Worm (Caenorhabditis elegans) whole organism, L1 larva: Measurements from ENCODE around the gene C17C3.1.

Experiments
- aly-2 ChIP-seq: fragments of 150-350 bp; optimal IDR thresholded peaks from 2 replicates; lab custom pipeline; 2014; ENCODE audit warnings: missing biosample characterization, missing genetic modification characterization
- ces-1 ChIP-seq: fragments of 150-350 bp; optimal IDR thresholded peaks from 2 replicates; lab custom pipeline; 2014; ENCODE audit warnings: missing biosample characterization, missing genetic modification reagents, missing genetic modification characterization
- irx-1 ChIP-seq: sonication (generic microtip); optimal IDR thresholded peaks from 2 replicates; lab custom pipeline; 2016; ENCODE audit warnings: missing genetic modification characterization, missing compliant biosample characterization
- mep-1 ChIP-seq: fragments of 150-350 bp; optimal IDR thresholded peaks from 2 replicates; lab custom pipeline; 2014; ENCODE audit warnings: missing biosample characterization, missing genetic modification characterization
- nhr-12 ChIP-seq: sonication (generic microtip); optimal IDR thresholded peaks from 2 replicates; lab custom pipeline; 2017; ENCODE audit warnings: missing biosample characterization, missing genetic modification characterization
- nhr-76 ChIP-seq: sonication (generic microtip); optimal IDR thresholded peaks from 2 replicates; lab custom pipeline; 2017; ENCODE audit warnings: missing biosample characterization, missing genetic modification characterization
- nhr-77 ChIP-seq: fragments of 150-350 bp; optimal IDR thresholded peaks from 2 replicates; lab custom pipeline; 2014; ENCODE audit warnings: missing biosample characterization, missing genetic modification characterization
- nhr-90 ChIP-seq: sonication (generic microtip); optimal IDR thresholded peaks from 2 replicates; lab custom pipeline; 2016; ENCODE audit warnings: mild to moderate bottlenecking, missing genetic modification characterization, missing compliant biosample characterization; ENCODE audit not compliant: poor library complexity
- pag-3 ChIP-seq: sonication (generic microtip); optimal IDR thresholded peaks from 2 replicates; lab custom pipeline; 2017; ENCODE audit warnings: missing genetic modification characterization, mild to moderate bottlenecking, missing compliant biosample characterization, antibody characterized with exemption, borderline replicate concordance; ENCODE audit not compliant: insufficient read depth
- unc-98 ChIP-seq: fragments of 200-800 bp; sonication (Bioruptor generic); IDR thresholded peaks from 2 replicates; pipeline ENCODE4 v1.3.6; 2022; ENCODE audit warnings: missing genetic modification characterization, missing compliant biosample characterization
- vab-15 ChIP-seq: sonication (generic microtip); optimal IDR thresholded peaks from 2 replicates; lab custom pipeline; 2017; ENCODE audit warnings: missing genotype, mild to moderate bottlenecking, missing genetic modification characterization, missing compliant biosample characterization
- zip-4 ChIP-seq: fragments of 200-800 bp; sonication (Bioruptor generic); optimal IDR thresholded peaks from 2 replicates; lab custom pipeline; 2018; ENCODE audit warnings: mild to moderate bottlenecking, missing genetic modification characterization, moderate library complexity, missing compliant biosample characterization

DNA sequence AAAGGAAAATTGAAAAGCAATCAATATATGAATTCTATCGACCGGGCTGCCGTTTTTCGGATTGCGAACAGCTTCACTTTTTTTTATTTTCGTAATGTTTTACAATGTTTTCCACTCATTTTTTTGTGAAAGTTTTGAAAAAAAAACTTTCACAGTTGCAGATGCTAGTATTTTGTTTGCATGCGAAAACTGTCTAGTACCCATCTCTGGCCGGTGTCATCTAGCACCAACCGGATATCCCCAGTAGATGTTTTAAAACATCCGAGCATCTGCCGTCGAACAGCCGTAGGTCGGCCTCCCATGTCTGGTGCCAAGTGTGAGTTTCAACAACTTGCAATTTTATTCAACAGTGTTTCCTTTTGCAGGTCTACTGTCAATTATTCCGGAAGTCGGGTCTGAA, 49.0 kb upstream of the C17C3.1 start, which contains the start of gene ZK177.12:
- TF ChIP-seq zip-4 (GFP tag; lab: Kevin White, UChicago) (no peak), vab-15 (tag; lab: Kevin White, UChicago) (no peak), mep-1 (tag; lab: Kevin White, UChicago) (no peak), unc-98 (GFP tag; lab: Robert Waterston, UW) (no peak), pag-3 (tag; lab: Kevin White, UChicago) (no peak), nhr-76 (no peak), ces-1 (GFP tag; lab: Kevin White, UChicago) (no peak), nhr-90 (no peak), aly-2 (no peak), nhr-12 (tag; lab: Kevin White, UChicago) (no peak), nhr-77 (no peak), irx-1 (tag; lab: Kevin White, UChicago) (no peak)
